Worm (Caenorhabditis elegans): ENCODE results near the gene adt-1.

DNA sequence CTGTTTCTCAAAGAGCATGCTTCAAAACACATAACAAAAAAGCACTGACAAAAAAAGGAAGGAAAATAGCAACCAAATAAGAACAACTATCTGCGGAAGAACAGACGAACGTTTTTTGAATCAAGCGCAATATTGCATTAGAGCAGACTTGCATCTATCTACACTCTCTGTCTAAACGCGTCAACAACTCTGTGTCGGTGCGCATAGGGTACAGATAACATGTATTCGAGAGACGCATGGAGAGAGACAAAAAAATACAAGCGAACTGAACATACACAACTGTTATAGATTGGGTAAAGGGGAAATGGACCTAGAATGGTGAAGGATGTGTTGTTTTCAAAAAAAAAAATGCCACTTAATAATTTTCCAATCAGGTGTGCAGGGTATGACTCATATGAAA lies 43.6 kb upstream of the adt-1 start:
- no peak for TF ChIP-seq flt-1 (GFP tag; IDR thresholded peaks at IDR 0.05)
- TF ChIP-seq ztf-23 (GFP tag; IDR thresholded peaks at IDR 0.05) = no peak
- TF ChIP-seq cog-1 (tag; optimal IDR thresholded peaks at IDR 0.05) = no peak
- no peak for TF ChIP-seq med-1 (GFP tag; optimal IDR thresholded peaks at IDR 0.05; ENCODE audit: insufficient read depth)
- no peak for TF ChIP-seq ztf-29 (GFP tag; IDR thresholded peaks at IDR 0.05)
- no peak for TF ChIP-seq ref-1 (GFP tag; conservative IDR thresholded peaks at IDR 0.05)
- no peak for TF ChIP-seq tab-1 (GFP tag; IDR thresholded peaks at IDR 0.05)
- TF ChIP-seq T22C8.4 (GFP tag; IDR thresholded peaks at IDR 0.05) = no peak

Data from whole organism, midembryonic.